Fruit fly (Drosophila melanogaster): ENCODE results near the gene CG33160.

DNA sequence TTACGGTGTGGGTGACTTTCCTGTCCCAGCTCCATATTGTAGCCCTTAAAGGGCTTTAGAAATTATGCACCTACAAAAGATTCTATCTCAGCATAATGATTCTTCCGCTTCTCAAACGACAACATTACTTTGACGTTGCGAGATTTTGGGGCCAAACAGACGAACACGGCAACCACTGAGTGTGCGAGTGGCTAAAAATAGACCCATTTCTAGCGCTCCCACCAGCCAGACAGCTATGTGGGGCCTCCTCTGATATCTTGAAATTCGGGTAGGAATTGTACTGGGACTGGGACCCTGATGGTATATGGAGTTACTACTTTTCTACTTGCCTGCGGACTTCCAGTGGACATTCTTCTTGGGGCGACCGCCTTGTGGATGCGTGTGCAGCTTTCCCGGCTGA, 28.3 kb downstream of the CG33160 start:
- TF ChIP-seq CG8478 (optimal IDR thresholded peaks at IDR 0.05) (no peak), CTCF (optimal IDR thresholded peaks at IDR 0.05) (no peak)
